Worm (Caenorhabditis elegans) whole organism, young adult: ENCODE results near the gene nhr-218.
A peak's percentile ranks its signal among the peaks of the same experiment; 100 is the strongest.

Experiments used
- B0019.2 ChIP-seq: fragments of 200-800 bp; sonication (Bioruptor generic); conservative IDR thresholded peaks from 2 replicates; pipeline ENCODE4 v1.3.6; 2022; ENCODE audit warnings: missing genetic modification reagents, missing genetic modification characterization, missing compliant biosample characterization
- B0261.1 ChIP-seq: sonication (generic microtip); optimal IDR thresholded peaks from 2 replicates; lab custom pipeline; 2016; ENCODE audit warnings: mild to moderate bottlenecking, missing genetic modification characterization, moderate library complexity, missing compliant biosample characterization
- C17E4.6 ChIP-seq: fragments of 200-800 bp; sonication (Bioruptor generic); IDR thresholded peaks from 2 replicates; pipeline ENCODE4 v1.3.6; 2022; ENCODE audit warnings: missing genetic modification reagents, missing genetic modification characterization, missing compliant biosample characterization
- F39B2.1 ChIP-seq: fragments of 200-800 bp; sonication (Bioruptor generic); IDR thresholded peaks from 2 replicates; pipeline ENCODE4 v1.3.6; 2022; ENCODE audit warnings: missing genetic modification reagents, missing genetic modification characterization, missing compliant biosample characterization
- F52B5.7 ChIP-seq: sonication (generic microtip); optimal IDR thresholded peaks from 2 replicates; lab custom pipeline; 2016; ENCODE audit warnings: mild to moderate bottlenecking, missing genetic modification characterization, missing compliant biosample characterization
- F57C9.4 ChIP-seq: sonication (generic microtip); optimal IDR thresholded peaks from 2 replicates; lab custom pipeline; 2017; ENCODE audit warnings: mild to moderate bottlenecking, missing genetic modification characterization, missing compliant biosample characterization
- T26A5.8 ChIP-seq: sonication (generic microtip); optimal IDR thresholded peaks from 2 replicates; lab custom pipeline; 2016; ENCODE audit warnings: missing genetic modification characterization, missing compliant biosample characterization
- ZK185.1 ChIP-seq: sonication (generic microtip); optimal IDR thresholded peaks from 2 replicates; lab custom pipeline; 2016; ENCODE audit warnings: mild to moderate bottlenecking, missing genetic modification characterization, missing compliant biosample characterization; ENCODE audit not compliant: poor library complexity, severe bottlenecking
- ama-1 ChIP-seq, 3 experiments: fragments of 150-350 bp in 1 of 3; sonication (generic microtip) in 2 of 3; optimal IDR thresholded peaks; 2 replicates each; lab custom pipeline; 2014 to 2018; ENCODE audit warnings: missing biosample characterization in 2 of 3, missing genetic modification characterization in 2 of 3, missing genetic modification reagents in 2 of 3
- atf-7 ChIP-seq: sonication (generic microtip); optimal IDR thresholded peaks from 2 replicates; lab custom pipeline; 2017; ENCODE audit warnings: mild to moderate bottlenecking, missing genetic modification characterization, missing compliant biosample characterization
- attf-3 ChIP-seq: fragments of 200-800 bp; sonication (Bioruptor generic); conservative IDR thresholded peaks from 2 replicates; pipeline ENCODE4 v1.3.6; 2022; ENCODE audit warnings: missing genetic modification reagents, missing genetic modification characterization, missing compliant biosample characterization
- bed-2 ChIP-seq: fragments of 200-800 bp; sonication (Bioruptor generic); IDR thresholded peaks from 2 replicates; pipeline ENCODE4 v1.3.6; 2022; ENCODE audit warnings: missing genetic modification reagents, missing genetic modification characterization, missing compliant biosample characterization
- cebp-1 ChIP-seq, 2 experiments: fragments of 200-800 bp in 1 of 2; sonication (Bioruptor generic) in 1 of 2; sonication (generic microtip) in 1 of 2; IDR thresholded peaks in 1 of 2; optimal IDR thresholded peaks in 1 of 2; 2 replicates each; pipeline versions ENCODE4 v1.3.6 to Lab custom; 2017 to 2022; ENCODE audit warnings: missing compliant biosample characterization in 2 of 2, missing genetic modification characterization in 2 of 2, mild to moderate bottlenecking in 1 of 2, missing genetic modification reagents in 1 of 2, moderate library complexity in 1 of 2
- ceh-100 ChIP-seq: fragments of 200-800 bp; sonication (Bioruptor generic); IDR thresholded peaks from 2 replicates; pipeline ENCODE4 v1.3.6; 2022; ENCODE audit warnings: missing genetic modification reagents, missing genetic modification characterization, missing compliant biosample characterization
- ceh-40 ChIP-seq: fragments of 200-800 bp; sonication (Bioruptor generic); IDR thresholded peaks from 2 replicates; pipeline ENCODE4 v1.3.6; 2022; ENCODE audit warnings: missing genetic modification characterization, missing compliant biosample characterization
- die-1 ChIP-seq: sonication (generic microtip); optimal IDR thresholded peaks from 2 replicates; lab custom pipeline; 2016; ENCODE audit warnings: missing genotype, mild to moderate bottlenecking, missing genetic modification characterization, missing compliant biosample characterization
- him-1 ChIP-seq: sonication (generic microtip); optimal IDR thresholded peaks from 2 replicates; lab custom pipeline; 2016; ENCODE audit warnings: missing genotype, missing genetic modification reagents, missing genetic modification characterization, missing compliant biosample characterization
- hmg-1.2 ChIP-seq: fragments of 200-800 bp; sonication (Bioruptor generic); IDR thresholded peaks from 2 replicates; pipeline ENCODE4 v1.3.6; 2022; ENCODE audit warnings: missing genetic modification reagents, missing genetic modification characterization, missing compliant biosample characterization
- hmg-20 ChIP-seq: fragments of 200-800 bp; sonication (Bioruptor generic); IDR thresholded peaks from 2 replicates; pipeline ENCODE4 v1.3.6; 2022; ENCODE audit warnings: missing genetic modification reagents, missing genetic modification characterization, missing compliant biosample characterization
- let-526 ChIP-seq: fragments of 200-800 bp; sonication (Bioruptor generic); IDR thresholded peaks from 2 replicates; pipeline ENCODE4 v1.3.6; 2022; ENCODE audit warnings: missing genetic modification reagents, missing genetic modification characterization, missing compliant biosample characterization
- lsl-1 ChIP-seq: fragments of 200-800 bp; sonication (Bioruptor generic); optimal IDR thresholded peaks from 2 replicates; lab custom pipeline; 2018; ENCODE audit warnings: mild to moderate bottlenecking, missing genetic modification characterization, moderate library complexity, missing compliant biosample characterization
- lsy-27 ChIP-seq: sonication (generic microtip); optimal IDR thresholded peaks from 2 replicates; lab custom pipeline; 2017; ENCODE audit warnings: missing genetic modification characterization, mild to moderate bottlenecking, missing compliant biosample characterization, antibody characterized with exemption, missing genotype, borderline replicate concordance; ENCODE audit not compliant: insufficient read depth
- madf-6 ChIP-seq: fragments of 200-800 bp; sonication (Bioruptor generic); IDR thresholded peaks from 2 replicates; pipeline ENCODE4 v1.3.6; 2022; ENCODE audit warnings: missing genetic modification reagents, missing genetic modification characterization, missing compliant biosample characterization
- mes-4 ChIP-seq: sonication (generic microtip); optimal IDR thresholded peaks from 2 replicates; lab custom pipeline; 2016; ENCODE audit warnings: missing genotype, missing genetic modification characterization, missing compliant biosample characterization
- nhr-80 ChIP-seq: sonication (generic microtip); optimal IDR thresholded peaks from 2 replicates; lab custom pipeline; 2016; ENCODE audit warnings: missing genetic modification characterization, missing compliant biosample characterization
- pbrm-1 ChIP-seq: fragments of 200-800 bp; sonication (Bioruptor generic); IDR thresholded peaks from 2 replicates; pipeline ENCODE4 v1.3.6; 2022; ENCODE audit warnings: missing genetic modification reagents, missing genetic modification characterization, missing compliant biosample characterization
- rec-8 ChIP-seq, 2 experiments: sonication (generic microtip); optimal IDR thresholded peaks; 2 replicates each; lab custom pipeline; 2016; ENCODE audit warnings: mild to moderate bottlenecking in 2 of 2, missing genetic modification characterization in 2 of 2, missing genetic modification reagents in 2 of 2, missing genotype in 2 of 2, missing biosample characterization in 1 of 2, missing compliant biosample characterization in 1 of 2, moderate library complexity in 1 of 2
- repo-1 ChIP-seq: sonication (generic microtip); optimal IDR thresholded peaks from 2 replicates; lab custom pipeline; 2017; ENCODE audit warnings: mild to moderate bottlenecking, missing genetic modification characterization, missing compliant biosample characterization
- rpc-1 ChIP-seq, 2 experiments: fragments of 150-350 bp in 1 of 2; sonication (generic microtip) in 1 of 2; optimal IDR thresholded peaks; 2 replicates each; lab custom pipeline; 2014 to 2018; ENCODE audit warnings: missing biosample characterization in 1 of 2, missing genetic modification characterization in 1 of 2, missing genetic modification reagents in 1 of 2, missing genotype in 1 of 2
- sdz-38 ChIP-seq: sonication (generic microtip); optimal IDR thresholded peaks from 2 replicates; lab custom pipeline; 2016; ENCODE audit warnings: missing genotype, missing genetic modification characterization, missing compliant biosample characterization
- snpc-1.1 ChIP-seq: sonication (generic microtip); optimal IDR thresholded peaks from 2 replicates; lab custom pipeline; 2017; ENCODE audit warnings: missing genetic modification characterization, mild to moderate bottlenecking, missing compliant biosample characterization, antibody characterized with exemption, moderate library complexity, missing genotype, missing genetic modification reagents; ENCODE audit not compliant: insufficient read depth
- snpc-1.3 ChIP-seq: sonication (generic microtip); optimal IDR thresholded peaks from 2 replicates; lab custom pipeline; 2017; ENCODE audit warnings: missing genetic modification characterization, mild to moderate bottlenecking, missing compliant biosample characterization, antibody characterized with exemption, moderate library complexity, missing genotype, missing genetic modification reagents; ENCODE audit not compliant: insufficient read depth
- somi-1 ChIP-seq: fragments of 200-800 bp; sonication (Bioruptor generic); optimal IDR thresholded peaks from 2 replicates; lab custom pipeline; 2018; ENCODE audit warnings: mild to moderate bottlenecking, missing genetic modification characterization, missing compliant biosample characterization
- sptf-2 ChIP-seq: fragments of 200-800 bp; sonication (Bioruptor generic); optimal IDR thresholded peaks from 2 replicates; lab custom pipeline; 2018; ENCODE audit warnings: mild to moderate bottlenecking, missing genetic modification characterization, missing compliant biosample characterization
- xnd-1 ChIP-seq: sonication (generic microtip); optimal IDR thresholded peaks from 2 replicates; lab custom pipeline; 2016; ENCODE audit warnings: missing genotype, missing genetic modification reagents, missing genetic modification characterization, missing compliant biosample characterization
- ztf-22 ChIP-seq: fragments of 200-800 bp; sonication (Bioruptor generic); optimal IDR thresholded peaks from 2 replicates; lab custom pipeline; 2018; ENCODE audit warnings: mild to moderate bottlenecking, missing genetic modification characterization, moderate library complexity, missing compliant biosample characterization
- ztf-26 ChIP-seq: sonication (generic microtip); optimal IDR thresholded peaks from 2 replicates; lab custom pipeline; 2017; ENCODE audit warnings: missing genetic modification characterization, missing compliant biosample characterization
- ztf-28 ChIP-seq: fragments of 200-800 bp; sonication (Bioruptor generic); IDR thresholded peaks from 2 replicates; pipeline ENCODE4 v1.3.6; 2022; ENCODE audit warnings: missing genetic modification reagents, missing genetic modification characterization, missing compliant biosample characterization
- ztf-3 ChIP-seq: fragments of 200-800 bp; sonication (Bioruptor generic); optimal IDR thresholded peaks from 2 replicates; lab custom pipeline; 2018; ENCODE audit warnings: mild to moderate bottlenecking, missing genetic modification characterization, missing compliant biosample characterization

The nhr-218 gene

DNA sequence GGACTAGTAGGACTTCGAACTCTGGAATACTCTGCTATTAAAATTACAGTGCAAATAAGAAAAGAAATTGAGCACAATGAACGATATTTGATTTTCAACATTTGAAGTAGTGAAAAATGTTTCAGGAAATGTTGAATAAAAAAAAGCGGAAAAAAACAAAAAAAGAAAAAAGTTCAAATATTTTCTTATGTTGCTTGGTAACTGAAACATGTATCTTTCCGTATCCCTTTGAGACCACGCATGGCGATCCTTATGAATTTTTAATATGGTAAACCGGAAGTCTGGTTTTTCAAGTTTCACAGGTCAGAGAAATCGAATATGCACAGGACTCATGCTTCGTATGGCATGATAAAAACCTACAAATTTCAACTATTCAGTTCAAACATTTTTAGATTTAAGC, 29.4 kb downstream of the nhr-218 start, which contains the start of gene F28G4.3:
Gene F28G4.3 (minus strand): TSS at position 101 of the 400 bp plus-strand sequence.
- TF ChIP-seq mes-4 (tag; lab: Kevin White, UChicago) (no peak), B0019.2 (GFP tag; lab: Robert Waterston, UW) (no peak), nhr-80 (tag; lab: Kevin White, UChicago) (no peak), atf-7 (no peak), hmg-1.2 (GFP tag; lab: Robert Waterston, UW) (no peak), ztf-3 (GFP tag; lab: Kevin White, UChicago) (no peak), pbrm-1 (no peak), ceh-100 (no peak), C17E4.6 (GFP tag; lab: Robert Waterston, UW) (no peak), hmg-20 (GFP tag; lab: Robert Waterston, UW) (no peak), lsl-1 (GFP tag; lab: Kevin White, UChicago) (no peak), ztf-22 (no peak), ama-1 (optimal IDR thresholded peaks at IDR 0.05; lab: Kevin White, UChicago) (no peak), ama-1 (GFP tag; optimal IDR thresholded peaks at IDR 0.05; lab: Kevin White, UChicago) (no peak), lsy-27 (tag; lab: Kevin White, UChicago) (no peak), cebp-1 (GFP tag; IDR thresholded peaks at IDR 0.05; lab: Robert Waterston, UW) (no peak), cebp-1 (tag; optimal IDR thresholded peaks at IDR 0.05; lab: Kevin White, UChicago) (no peak), bed-2 (GFP tag; lab: Robert Waterston, UW) (no peak), repo-1 (tag; lab: Kevin White, UChicago) (no peak), ZK185.1 (tag; lab: Kevin White, UChicago) (no peak)
- TF ChIP-seq, all 124 proteins: peak for 0

DNA sequence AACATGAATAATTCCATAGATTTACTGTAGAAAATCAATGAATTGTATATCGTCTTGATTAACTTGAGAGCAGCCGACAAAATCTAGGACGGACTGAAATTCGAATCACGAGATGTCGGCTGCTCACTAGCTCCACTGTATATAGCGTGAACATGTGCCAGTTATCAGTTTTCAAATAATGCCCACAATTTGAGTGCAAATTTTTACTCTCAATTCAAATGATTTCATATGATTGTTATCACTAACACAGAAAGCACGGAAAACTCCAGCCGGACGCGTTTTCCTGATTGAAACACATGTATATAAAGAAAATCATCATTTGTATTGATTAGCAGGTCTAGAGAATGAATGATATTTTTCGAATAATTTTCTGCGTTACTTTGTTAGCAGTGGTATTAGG, 34.2 kb downstream of the nhr-218 start, which contains the start of gene oac-5:
Gene oac-5 (plus strand): TSS at position 301 of the 400 bp plus-strand sequence.
- no peak for TF ChIP-seq atf-7
- TF ChIP-seq nhr-80 (tag; lab: Kevin White, UChicago) = peak; percentile 15

DNA sequence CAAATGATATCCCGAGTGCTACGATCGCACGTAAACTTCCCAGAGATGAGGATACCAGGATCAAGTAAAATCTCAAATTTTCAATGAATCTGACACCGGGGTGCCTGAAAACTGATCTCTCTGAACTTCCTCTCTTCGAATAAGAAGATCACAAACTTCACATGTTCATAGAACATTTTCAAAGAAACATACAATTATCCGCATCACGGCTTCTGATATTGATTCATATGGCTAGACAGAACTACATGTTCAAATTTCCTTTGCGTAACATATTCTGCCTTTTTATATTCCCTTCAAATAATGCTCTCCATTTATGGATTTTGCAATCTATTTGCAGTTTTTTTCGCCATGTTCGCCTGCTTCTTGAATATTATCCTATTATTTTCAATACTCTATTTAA, 38.8 kb downstream of the nhr-218 start, which contains the start of gene srbc-83:
Gene srbc-83 (plus strand): TSS at position 301 of the 400 bp plus-strand sequence.
- TF ChIP-seq somi-1 (GFP tag; lab: Kevin White, UChicago) = no peak
- no peak for TF ChIP-seq ztf-28 (GFP tag; lab: Robert Waterston, UW)
- TF ChIP-seq die-1 = no peak
- no peak for TF ChIP-seq F39B2.1 (GFP tag; lab: Robert Waterston, UW)
- no peak for TF ChIP-seq sptf-2 (GFP tag; lab: Kevin White, UChicago)
- no peak for TF ChIP-seq ztf-26 (tag; lab: Kevin White, UChicago)
- no peak for TF ChIP-seq let-526 (GFP tag; lab: Robert Waterston, UW)

DNA sequence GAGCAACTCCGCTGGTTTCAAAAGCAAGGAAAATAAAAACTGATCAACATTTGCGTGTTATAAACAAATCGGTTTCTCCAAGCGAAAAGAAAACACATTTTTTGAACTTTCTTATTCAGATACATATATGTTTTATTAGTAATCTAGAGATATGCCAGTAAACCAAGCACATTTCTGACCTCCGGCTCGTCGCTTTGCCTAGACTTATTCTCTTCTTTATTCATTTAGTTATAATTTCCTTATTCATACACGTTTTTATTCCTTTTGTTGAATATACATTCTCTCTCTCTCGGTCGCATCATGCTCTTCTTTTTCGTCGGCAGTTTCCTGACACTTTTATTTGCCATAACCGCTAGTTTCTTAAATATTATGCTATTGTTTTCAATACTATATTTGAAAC, 40.4 kb downstream of the nhr-218 start, which contains the start of gene srbc-84:
Gene srbc-84 (plus strand): TSS at position 301 of the 400 bp plus-strand sequence.
- TF ChIP-seq madf-6 (GFP tag; lab: Robert Waterston, UW) (no peak), ceh-40 (GFP tag; lab: Robert Waterston, UW) (no peak), F52B5.7 (tag; lab: Kevin White, UChicago) (no peak), repo-1 (tag; lab: Kevin White, UChicago) (no peak), B0261.1 (tag; lab: Kevin White, UChicago) (no peak), rpc-1 (optimal IDR thresholded peaks at IDR 0.05; lab: Kevin White, UChicago) (no peak), rpc-1 (tag; optimal IDR thresholded peaks at IDR 0.05; lab: Kevin White, UChicago) (no peak), him-1 (tag; lab: Kevin White, UChicago) (no peak), somi-1 (GFP tag; lab: Kevin White, UChicago) (no peak), T26A5.8 (tag; lab: Kevin White, UChicago) (no peak), ztf-28 (GFP tag; lab: Robert Waterston, UW) (no peak), sdz-38 (tag; lab: Kevin White, UChicago) (no peak), xnd-1 (no peak), ztf-26 (tag; lab: Kevin White, UChicago) (no peak), rec-8 (tag; optimal IDR thresholded peaks at IDR 0.05; lab: Kevin White, UChicago) (no peak), ZK185.1 (tag; lab: Kevin White, UChicago) (no peak), attf-3 (GFP tag; lab: Robert Waterston, UW) (no peak), B0019.2 (GFP tag; lab: Robert Waterston, UW) (no peak), F57C9.4 (tag; lab: Kevin White, UChicago) (no peak), snpc-1.3 (tag; lab: Kevin White, UChicago) (no peak), snpc-1.1 (tag; lab: Kevin White, UChicago) (no peak)
